Worm (Caenorhabditis elegans): ENCODE data around the gene C49H3.12.

DNA sequence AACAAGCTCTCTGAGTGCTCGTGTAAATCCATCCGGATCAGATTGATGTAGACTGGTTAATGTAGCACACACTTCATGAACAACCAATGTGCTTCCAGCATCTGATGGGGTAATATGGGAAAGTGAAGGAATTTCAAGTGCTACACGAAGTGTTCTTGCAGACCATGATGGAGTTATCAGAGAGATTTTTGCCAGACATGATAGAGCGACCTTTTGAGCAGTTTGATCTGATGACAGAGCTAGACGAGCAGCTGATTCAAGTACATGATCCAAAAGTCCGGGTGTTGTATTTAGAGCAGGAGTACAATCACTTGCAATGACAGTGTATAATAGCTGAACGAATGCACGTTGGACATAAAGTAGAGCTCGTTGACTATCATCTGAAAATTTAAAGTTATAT lies 9.2 kb downstream of the C49H3.12 start:
- no peak for TF ChIP-seq unc-62 (GFP tag; optimal IDR thresholded peaks at IDR 0.05)
- no peak for TF ChIP-seq ceh-27 (GFP tag; optimal IDR thresholded peaks at IDR 0.05)
